Worm (Caenorhabditis elegans) whole organism, young adult: Measurements from ENCODE around the gene gst-7.
A peak's percentile ranks its signal among the peaks of the same experiment; 100 is the strongest.

Source experiments
- B0261.1 ChIP-seq: sonication (generic microtip); optimal IDR thresholded peaks from 2 replicates; lab custom pipeline; 2016; ENCODE audit warnings: mild to moderate bottlenecking, missing genetic modification characterization, moderate library complexity, missing compliant biosample characterization
- F22D6.2 ChIP-seq: sonication (generic microtip); optimal IDR thresholded peaks from 2 replicates; lab custom pipeline; 2016; ENCODE audit warnings: mild to moderate bottlenecking, missing genetic modification characterization, missing compliant biosample characterization
- F23B12.7 ChIP-seq: sonication (generic microtip); optimal IDR thresholded peaks from 2 replicates; lab custom pipeline; 2017; ENCODE audit warnings: missing genetic modification characterization, mild to moderate bottlenecking, missing compliant biosample characterization, antibody characterized with exemption, moderate library complexity; ENCODE audit not compliant: insufficient read depth
- F37B4.10 ChIP-seq: fragments of 200-800 bp; sonication (Bioruptor generic); IDR thresholded peaks from 2 replicates; pipeline ENCODE4 v1.3.6; 2022; ENCODE audit warnings: missing genetic modification characterization, missing compliant biosample characterization
- F52B5.7 ChIP-seq: sonication (generic microtip); optimal IDR thresholded peaks from 2 replicates; lab custom pipeline; 2016; ENCODE audit warnings: mild to moderate bottlenecking, missing genetic modification characterization, missing compliant biosample characterization
- K11D2.4 ChIP-seq: fragments of 200-800 bp; sonication (Bioruptor generic); IDR thresholded peaks from 2 replicates; pipeline ENCODE4 v1.3.6; 2022; ENCODE audit warnings: missing genetic modification reagents, missing genetic modification characterization, missing compliant biosample characterization
- Y56A3A.18 ChIP-seq: fragments of 200-800 bp; sonication (Bioruptor generic); IDR thresholded peaks from 2 replicates; pipeline ENCODE4 v1.3.6; 2022; ENCODE audit warnings: missing genetic modification reagents, missing genetic modification characterization, missing compliant biosample characterization
- athp-1 ChIP-seq: sonication (generic microtip); optimal IDR thresholded peaks from 2 replicates; lab custom pipeline; 2017; ENCODE audit warnings: mild to moderate bottlenecking, missing genetic modification characterization, missing compliant biosample characterization
- ceh-91 ChIP-seq: fragments of 200-800 bp; sonication (Bioruptor generic); IDR thresholded peaks from 2 replicates; pipeline ENCODE4 v1.3.6; 2022; ENCODE audit warnings: missing genetic modification reagents, missing genetic modification characterization, missing compliant biosample characterization
- die-1 ChIP-seq: sonication (generic microtip); optimal IDR thresholded peaks from 2 replicates; lab custom pipeline; 2016; ENCODE audit warnings: missing genotype, mild to moderate bottlenecking, missing genetic modification characterization, missing compliant biosample characterization
- dox-1 ChIP-seq: fragments of 200-800 bp; sonication (Bioruptor generic); IDR thresholded peaks from 2 replicates; pipeline ENCODE4 v1.3.6; 2022; ENCODE audit warnings: missing genetic modification reagents, missing genetic modification characterization, missing compliant biosample characterization
- efl-1 ChIP-seq: fragments of 150-350 bp; optimal IDR thresholded peaks from 2 replicates; lab custom pipeline; 2014; ENCODE audit warnings: missing biosample characterization, missing genetic modification reagents, missing genetic modification characterization
- ekl-4 ChIP-seq: fragments of 200-800 bp; sonication (Bioruptor generic); IDR thresholded peaks from 2 replicates; pipeline ENCODE4 v1.3.6; 2022; ENCODE audit warnings: missing genetic modification reagents, missing genetic modification characterization, missing compliant biosample characterization
- ets-4 ChIP-seq: fragments of 200-800 bp; sonication (Bioruptor generic); optimal IDR thresholded peaks from 2 replicates; lab custom pipeline; 2018; ENCODE audit warnings: mild to moderate bottlenecking, missing genetic modification characterization, missing compliant biosample characterization
- gei-17 ChIP-seq: fragments of 200-800 bp; sonication (Bioruptor generic); optimal IDR thresholded peaks from 2 replicates; lab custom pipeline; 2018; ENCODE audit warnings: mild to moderate bottlenecking, missing genetic modification characterization, missing compliant biosample characterization
- hrde-1 ChIP-seq: sonication (generic microtip); optimal IDR thresholded peaks from 2 replicates; lab custom pipeline; 2016; ENCODE audit warnings: missing genetic modification characterization, mild to moderate bottlenecking, missing compliant biosample characterization, moderate library complexity, missing genotype, missing genetic modification reagents, borderline replicate concordance
- lag-1 ChIP-seq: fragments of 200-800 bp; sonication (Bioruptor generic); IDR thresholded peaks from 2 replicates; pipeline ENCODE4 v1.3.6; 2022; ENCODE audit warnings: missing genetic modification reagents, missing genetic modification characterization, missing compliant biosample characterization
- let-526 ChIP-seq: fragments of 200-800 bp; sonication (Bioruptor generic); IDR thresholded peaks from 2 replicates; pipeline ENCODE4 v1.3.6; 2022; ENCODE audit warnings: missing genetic modification reagents, missing genetic modification characterization, missing compliant biosample characterization
- let-607 ChIP-seq, 2 experiments: fragments of 200-800 bp in 1 of 2; sonication (Bioruptor generic) in 1 of 2; sonication (generic microtip) in 1 of 2; optimal IDR thresholded peaks; 2 replicates each; lab custom pipeline; 2016 to 2018; ENCODE audit warnings: mild to moderate bottlenecking in 2 of 2, missing compliant biosample characterization in 2 of 2, missing genetic modification characterization in 2 of 2, moderate library complexity in 2 of 2, missing genotype in 1 of 2
- lin-35 ChIP-seq, 3 experiments: fragments of 150-350 bp in 2 of 3; sonication (generic microtip) in 1 of 3; optimal IDR thresholded peaks; 2 replicates each; lab custom pipeline; 2014 to 2018; ENCODE audit warnings: missing biosample characterization in 3 of 3, missing genetic modification characterization in 3 of 3, missing genetic modification reagents in 3 of 3
- lin-40 ChIP-seq: sonication (generic microtip); optimal IDR thresholded peaks from 2 replicates; lab custom pipeline; 2016; ENCODE audit warnings: missing genetic modification characterization, mild to moderate bottlenecking, missing compliant biosample characterization, missing genotype, missing genetic modification reagents
- lsl-1 ChIP-seq: fragments of 200-800 bp; sonication (Bioruptor generic); optimal IDR thresholded peaks from 2 replicates; lab custom pipeline; 2018; ENCODE audit warnings: mild to moderate bottlenecking, missing genetic modification characterization, moderate library complexity, missing compliant biosample characterization
- madf-6 ChIP-seq: fragments of 200-800 bp; sonication (Bioruptor generic); IDR thresholded peaks from 2 replicates; pipeline ENCODE4 v1.3.6; 2022; ENCODE audit warnings: missing genetic modification reagents, missing genetic modification characterization, missing compliant biosample characterization
- mes-4 ChIP-seq: sonication (generic microtip); optimal IDR thresholded peaks from 2 replicates; lab custom pipeline; 2016; ENCODE audit warnings: missing genotype, missing genetic modification characterization, missing compliant biosample characterization
- nhr-120 ChIP-seq: fragments of 200-800 bp; sonication (Bioruptor generic); IDR thresholded peaks from 2 replicates; pipeline ENCODE4 v1.3.6; 2022; ENCODE audit warnings: missing genetic modification characterization, missing compliant biosample characterization
- nhr-179 ChIP-seq: sonication (generic microtip); optimal IDR thresholded peaks from 2 replicates; lab custom pipeline; 2016; ENCODE audit warnings: mild to moderate bottlenecking, missing genetic modification characterization, missing compliant biosample characterization
- nhr-80 ChIP-seq: sonication (generic microtip); optimal IDR thresholded peaks from 2 replicates; lab custom pipeline; 2016; ENCODE audit warnings: missing genetic modification characterization, missing compliant biosample characterization
- pha-4 ChIP-seq: fragments of 150-350 bp; sonication (generic microtip); optimal IDR thresholded peaks from 2 replicates; lab custom pipeline; 2014; ENCODE audit warnings: missing biosample characterization, missing genetic modification reagents, missing genetic modification characterization
- snpc-3.4 ChIP-seq: sonication (generic microtip); optimal IDR thresholded peaks from 2 replicates; lab custom pipeline; 2017; ENCODE audit warnings: missing genetic modification characterization, mild to moderate bottlenecking, missing compliant biosample characterization, antibody characterized with exemption, moderate library complexity, missing genotype, missing genetic modification reagents
- snpc-4 ChIP-seq, 5 experiments: fragments of 150-350 bp in 1 of 5; sonication (generic microtip) in 4 of 5; optimal IDR thresholded peaks; 2 replicates each; lab custom pipeline; 2014 to 2018; ENCODE audit warnings: missing genetic modification characterization in 5 of 5, missing biosample characterization in 3 of 5, antibody characterized with exemption in 2 of 5, mild to moderate bottlenecking in 2 of 5, missing compliant biosample characterization in 2 of 5, missing genotype in 2 of 5, moderate library complexity in 2 of 5, missing genetic modification reagents in 1 of 5
- tbx-9 ChIP-seq: sonication (generic microtip); optimal IDR thresholded peaks from 2 replicates; lab custom pipeline; 2016; ENCODE audit warnings: borderline replicate concordance, missing genetic modification characterization, inconsistent platforms, missing compliant biosample characterization
- tlf-1 ChIP-seq: fragments of 200-800 bp; sonication (Bioruptor generic); optimal IDR thresholded peaks from 2 replicates; lab custom pipeline; 2018; ENCODE audit warnings: mild to moderate bottlenecking, missing genetic modification characterization, missing compliant biosample characterization
- ztf-18 ChIP-seq: sonication (generic microtip); optimal IDR thresholded peaks from 2 replicates; lab custom pipeline; 2016; ENCODE audit warnings: missing genotype, mild to moderate bottlenecking, missing genetic modification characterization, missing compliant biosample characterization
- ztf-26 ChIP-seq: sonication (generic microtip); optimal IDR thresholded peaks from 2 replicates; lab custom pipeline; 2017; ENCODE audit warnings: missing genetic modification characterization, missing compliant biosample characterization
- ztf-6 ChIP-seq: fragments of 200-800 bp; sonication (Bioruptor generic); IDR thresholded peaks from 2 replicates; pipeline ENCODE4 v1.3.6; 2022; ENCODE audit warnings: missing genetic modification reagents, missing genetic modification characterization, missing compliant biosample characterization

The gst-7 gene

DNA sequence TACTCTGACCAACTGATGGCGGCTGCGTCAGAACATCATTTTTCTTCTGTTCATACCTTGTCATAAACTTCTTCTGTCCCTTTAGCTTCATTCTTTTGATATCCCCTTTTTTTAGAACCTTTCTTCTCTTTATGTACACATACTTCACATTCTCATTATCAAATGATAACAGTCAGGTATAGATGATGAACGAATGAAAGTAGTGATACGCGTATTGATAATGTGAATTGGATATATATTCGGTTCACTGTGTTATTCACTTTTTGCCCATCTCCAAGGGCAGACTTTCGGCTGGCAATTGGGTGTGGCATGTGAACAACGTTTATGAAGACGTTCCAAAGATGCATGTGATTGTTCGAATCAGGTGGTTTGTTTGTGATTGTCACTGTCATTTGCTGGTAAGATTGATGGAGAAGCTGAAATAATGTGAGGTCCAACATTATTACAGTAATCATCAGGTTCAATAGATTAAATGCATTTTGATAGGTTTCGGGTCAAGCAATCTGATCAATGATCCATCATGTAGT is 7.5 kb upstream of the gst-7 start, which contains the start of gene F11G11.15:
Gene F11G11.15, plus strand, starts transcription at position 511 of the 527 bp plus-strand sequence.
- TF ChIP-seq Y56A3A.18 (GFP tag; lab: Robert Waterston, UW) (no peak), ztf-26 (tag; lab: Kevin White, UChicago) (peak; percentile 39), F52B5.7 (tag; lab: Kevin White, UChicago) (no peak)

DNA sequence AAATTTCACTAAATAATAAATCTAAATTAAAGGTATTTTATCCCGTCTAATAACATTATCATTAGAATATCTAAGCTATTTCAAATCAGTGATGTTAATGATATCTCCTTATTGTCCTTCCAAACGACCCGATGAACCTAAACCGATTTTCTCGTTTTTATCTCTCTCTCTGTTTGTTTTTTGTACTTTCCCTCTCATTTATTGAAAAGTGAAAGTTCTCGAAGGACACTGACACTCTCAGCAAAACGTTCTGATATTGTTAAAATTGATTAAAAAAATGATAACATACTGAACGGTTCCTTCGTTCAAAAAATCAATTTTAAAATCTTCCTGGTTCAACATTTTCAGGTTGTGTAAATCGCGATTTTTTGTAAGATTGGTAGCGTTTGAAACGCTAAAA is 5.8 kb upstream of the gst-7 start, which contains the start of gene F11G11.13:
Gene F11G11.13, minus strand, starts transcription at position 89 of the 400 bp plus-strand sequence.
- peak; percentile 16 for TF ChIP-seq lin-40 (tag; lab: Kevin White, UChicago)
- no peak for TF ChIP-seq F23B12.7 (tag; lab: Kevin White, UChicago)
- TF ChIP-seq, all 124 proteins: peak for 1

DNA sequence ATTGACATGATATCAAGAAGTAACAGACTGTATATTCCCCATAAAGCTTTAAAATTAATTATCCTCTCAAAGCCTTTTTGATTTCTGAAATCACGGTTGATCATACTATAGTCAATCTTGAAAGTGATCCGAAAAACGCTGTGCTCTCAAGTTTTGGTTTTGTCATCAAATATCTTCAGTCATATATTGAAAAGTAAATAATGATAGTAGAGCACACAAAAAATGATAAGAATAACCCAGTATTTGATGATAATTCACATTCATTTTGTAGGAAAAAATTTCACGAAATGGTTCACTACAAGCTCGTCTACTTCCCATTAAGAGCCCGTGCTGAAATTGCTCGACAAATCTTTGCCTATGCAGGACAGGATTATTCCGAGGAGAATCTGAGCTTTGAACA is 2.2 kb upstream of the gst-7 start, which contains the start of gene gst-6:
Gene gst-6, plus strand, starts transcription at position 263 of the 400 bp plus-strand sequence.
- TF ChIP-seq snpc-3.4 (tag; lab: Kevin White, UChicago) (no peak), tlf-1 (no peak), nhr-120 (GFP tag; lab: Robert Waterston, UW) (no peak), lin-35 (GFP tag; optimal IDR thresholded peaks at IDR 0.05; lab: Kevin White, UChicago) (no peak), nhr-80 (tag; lab: Kevin White, UChicago) (peak; percentile 29), B0261.1 (tag; lab: Kevin White, UChicago) (no peak)

DNA sequence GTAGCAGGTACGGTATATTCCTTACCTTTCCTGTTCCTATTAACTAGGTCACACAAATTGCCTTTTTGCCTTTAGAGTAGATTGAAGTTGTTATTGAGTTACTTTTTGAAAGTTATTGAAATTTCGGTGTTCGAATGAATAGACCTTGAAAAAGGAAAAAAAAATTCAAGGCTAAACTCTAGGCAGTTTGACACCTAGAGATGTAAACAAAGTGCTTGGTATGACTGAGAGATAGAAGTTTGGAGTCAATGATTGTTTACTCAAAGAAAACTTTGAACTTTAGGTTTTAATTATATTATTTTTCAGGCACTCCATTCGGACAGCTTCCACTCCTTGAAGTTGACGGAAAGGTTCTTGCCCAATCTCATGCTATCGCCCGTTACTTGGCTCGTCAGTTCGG is 636 bp downstream of the gst-7 start:
- TF ChIP-seq ekl-4 (GFP tag; lab: Robert Waterston, UW) = no peak

DNA sequence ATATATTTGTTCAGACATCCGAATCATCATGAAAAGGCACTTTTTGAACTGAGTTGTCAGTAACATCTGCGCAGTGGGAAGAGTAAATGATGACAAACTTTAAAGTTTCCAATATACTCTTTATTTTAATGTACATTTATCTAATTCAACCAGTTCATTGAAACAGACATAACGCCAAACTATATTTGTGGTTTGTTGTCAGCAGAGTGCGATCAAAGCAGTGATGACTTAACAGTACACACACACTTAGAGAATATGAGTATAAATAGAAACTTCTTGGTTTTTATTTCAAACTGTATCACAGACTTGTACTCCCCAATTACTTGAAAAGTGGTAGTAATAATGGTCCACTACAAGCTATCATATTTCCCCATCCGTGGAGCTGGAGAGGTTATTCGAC is 1.6 kb downstream of the gst-7 start, which contains the start of gene gst-8:
Gene gst-8, plus strand, starts transcription at position 301 of the 400 bp plus-strand sequence.
- TF ChIP-seq let-526 (GFP tag; lab: Robert Waterston, UW) = no peak
- TF ChIP-seq lsl-1 (GFP tag; lab: Kevin White, UChicago) = no peak
- TF ChIP-seq snpc-4 (GFP tag; optimal IDR thresholded peaks at IDR 0.05; lab: Kevin White, UChicago) = no peak
- no peak for TF ChIP-seq snpc-4 (tag; optimal IDR thresholded peaks at IDR 0.05; lab: Kevin White, UChicago)
- TF ChIP-seq pha-4 = no peak
- no peak for TF ChIP-seq let-607 (tag; optimal IDR thresholded peaks at IDR 0.05; lab: Kevin White, UChicago)
- TF ChIP-seq hrde-1 (tag; lab: Kevin White, UChicago) = no peak

DNA sequence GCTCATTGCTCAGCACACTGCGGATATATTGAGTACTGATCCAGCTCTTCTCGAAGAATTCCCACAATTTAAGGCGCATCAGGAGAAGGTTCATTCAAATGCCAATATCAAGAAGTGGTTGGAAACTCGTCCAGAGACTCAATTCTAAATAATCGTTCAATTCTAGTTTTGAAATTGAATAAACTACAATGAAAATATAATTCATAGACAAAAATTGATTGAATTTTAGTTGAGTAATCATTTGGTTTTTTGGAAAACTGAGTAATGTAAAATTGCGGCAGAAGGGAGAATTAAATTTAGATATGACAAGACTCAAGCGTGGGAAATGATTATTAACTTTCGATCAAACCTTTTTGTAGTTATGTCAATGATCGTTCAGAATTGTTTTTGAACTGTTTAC is 2.5 kb downstream of the gst-7 start:
- TF ChIP-seq K11D2.4 = no peak
- TF ChIP-seq ztf-6 (GFP tag; lab: Robert Waterston, UW) = no peak
- no peak for TF ChIP-seq tbx-9
- TF ChIP-seq gei-17 (GFP tag; lab: Kevin White, UChicago) = no peak
- TF ChIP-seq lag-1 = no peak
- no peak for TF ChIP-seq ceh-91 (GFP tag; lab: Robert Waterston, UW)
- no peak for TF ChIP-seq F22D6.2
- TF ChIP-seq ets-4 (GFP tag; lab: Kevin White, UChicago) = no peak
- no peak for TF ChIP-seq madf-6 (GFP tag; lab: Robert Waterston, UW)
- no peak for TF ChIP-seq die-1 (tag; lab: Kevin White, UChicago)
- TF ChIP-seq efl-1 (GFP tag; lab: Kevin White, UChicago) = no peak
- TF ChIP-seq F23B12.7 (tag; lab: Kevin White, UChicago) = no peak
- TF ChIP-seq F37B4.10 (GFP tag; lab: Robert Waterston, UW) = no peak
- TF ChIP-seq dox-1 (GFP tag; lab: Robert Waterston, UW) = no peak
- TF ChIP-seq ztf-18 = no peak
- no peak for TF ChIP-seq athp-1
- TF ChIP-seq F52B5.7 (tag; lab: Kevin White, UChicago) = no peak
- no peak for TF ChIP-seq hrde-1 (tag; lab: Kevin White, UChicago)
- TF ChIP-seq nhr-179 (tag; lab: Kevin White, UChicago) = no peak
- TF ChIP-seq mes-4 (tag; lab: Kevin White, UChicago) = no peak
- TF ChIP-seq, all 124 proteins: peak for 0
